Fruit fly (Drosophila melanogaster) Kc167 (cell line): Measurements from ENCODE around the gene to.

Experiments
- Sin3A ChIP-seq: fragments of >200 bp; optimal IDR thresholded peaks from 2 replicates; lab custom pipeline; 2018; ENCODE audit warnings: missing external identifiers
- insv ChIP-seq: fragments of >200 bp; optimal IDR thresholded peaks from 3 replicates; lab custom pipeline; 2018; ENCODE audit warnings: missing external identifiers
- psq ChIP-seq: fragments of >200 bp; optimal IDR thresholded peaks from 2 replicates; lab custom pipeline; 2017; ENCODE audit warnings: missing external identifiers

- TF ChIP-seq Sin3A (lab: Kevin White, UChicago) = no peak
- no peak for TF ChIP-seq psq (lab: Kevin White, UChicago)
- no peak for TF ChIP-seq insv
These were observed 31.3 kb upstream of the to start for dm6 chr3R:25208767-25209075.
